Fruit fly (Drosophila melanogaster) ovary, adult (tissue): ENCODE data around the gene Vps24.
A peak's percentile ranks its signal among the peaks of the same experiment; 100 is the strongest.

ENCODE experiments used
- CG17801 ChIP-seq: fragments of 200-800 bp; optimal IDR thresholded peaks from 2 replicates; lab custom pipeline; 2019; ENCODE audit warnings: missing biosample characterization, mild to moderate bottlenecking, missing genetic modification characterization, moderate library complexity; ENCODE audit not compliant: partially characterized antibody

The Vps24 gene

DNA sequence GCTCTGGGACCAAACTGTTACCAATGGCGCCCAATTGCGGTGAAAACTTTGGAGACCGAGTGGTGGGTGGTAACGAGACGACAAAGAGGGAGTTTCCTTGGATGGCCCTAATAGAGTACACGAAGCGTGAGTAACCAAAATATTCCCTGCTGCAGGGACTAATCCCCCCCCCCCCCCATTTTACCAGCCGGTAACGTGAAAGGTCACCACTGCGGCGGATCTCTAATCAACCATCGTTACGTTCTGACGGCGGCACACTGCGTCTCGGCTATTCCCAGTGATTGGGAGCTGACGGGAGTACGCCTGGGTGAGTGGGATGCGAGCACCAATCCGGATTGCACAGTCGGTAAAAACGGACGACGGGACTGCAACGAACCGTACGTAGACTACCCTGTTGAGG lies 2.0 kb downstream of the Vps24 start:
- TF ChIP-seq CG17801 (GFP tag; lab: Kevin White, UChicago), result no peak

DNA sequence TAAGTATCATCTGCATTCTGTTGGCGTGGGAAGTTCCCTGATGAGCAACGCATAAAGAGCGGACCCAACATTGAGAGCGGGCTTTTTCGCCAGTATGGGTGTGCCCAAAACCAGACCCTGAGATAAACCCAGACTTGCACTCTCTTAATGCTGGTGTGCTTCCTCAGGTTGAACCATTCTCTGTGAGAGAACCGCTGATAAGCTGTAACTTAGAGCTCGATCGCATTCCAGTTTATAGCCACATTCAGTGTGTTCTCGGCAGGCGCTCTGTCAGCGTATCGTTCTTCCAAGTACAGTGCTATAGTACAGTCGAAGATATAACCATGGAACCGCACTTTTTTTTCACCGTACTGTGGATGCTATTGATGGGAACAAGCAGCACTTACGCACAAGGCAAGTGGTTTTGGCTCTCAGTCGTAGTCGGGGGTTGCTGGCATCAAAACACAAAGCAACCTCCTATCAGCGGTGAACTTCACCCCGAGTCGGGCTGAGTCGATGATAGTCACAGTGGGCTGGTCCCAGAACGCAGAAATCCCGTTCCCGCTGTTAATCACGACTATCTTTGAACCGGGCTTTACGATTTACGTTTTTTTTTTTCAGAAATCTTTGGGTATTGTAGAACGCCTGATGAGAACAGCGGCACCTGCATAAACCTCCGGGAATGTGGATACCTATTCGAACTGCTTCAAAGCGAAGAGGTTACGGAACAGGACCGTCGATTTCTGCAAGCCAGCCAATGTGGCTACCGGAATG lies 2.9 kb downstream of the Vps24 start, which contains the start of gene MP1:
MP1 (plus strand) TSS at position 245 of the 753 bp plus-strand sequence.
- peak; percentile 23 for TF ChIP-seq CG17801 (GFP tag; lab: Kevin White, UChicago)

DNA sequence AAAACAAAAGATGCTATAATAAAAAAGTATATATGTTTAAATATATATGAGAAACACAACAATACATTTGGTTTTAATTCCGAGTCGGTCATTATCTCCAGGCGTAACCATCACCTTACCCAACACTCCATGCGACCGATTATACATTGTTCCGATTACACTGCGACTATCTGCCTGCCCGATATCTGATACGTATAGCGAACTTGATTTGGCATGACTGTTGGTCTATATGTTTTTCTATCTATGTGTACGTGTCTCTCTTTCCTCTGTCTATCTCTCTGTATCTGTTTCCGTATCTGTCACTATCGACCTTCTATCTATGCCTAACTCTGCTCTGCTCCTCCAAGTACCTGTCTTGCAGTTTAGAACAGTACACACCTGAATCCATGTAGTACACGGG lies 9.3 kb downstream of the Vps24 start:
- no peak for TF ChIP-seq CG17801 (GFP tag; lab: Kevin White, UChicago)

DNA sequence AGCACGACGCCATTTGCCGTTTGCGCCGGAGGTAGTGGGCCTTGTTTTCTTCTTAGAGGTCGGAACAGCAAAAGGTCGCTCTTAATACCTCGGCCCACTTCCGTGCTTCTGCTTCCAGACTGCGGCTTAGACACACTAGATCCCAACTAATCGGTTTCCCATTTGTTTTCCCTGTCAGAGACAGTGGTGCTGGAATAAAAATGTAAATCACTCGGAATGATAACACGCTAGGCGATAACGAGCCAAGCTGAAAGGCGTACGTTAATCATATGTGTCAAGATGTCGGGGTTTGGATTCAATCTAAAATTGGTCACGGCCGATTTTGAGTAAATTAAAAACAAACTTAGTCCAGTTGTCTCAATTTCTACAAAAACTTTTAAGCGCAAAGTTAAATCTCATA lies 16.1 kb downstream of the Vps24 start, which contains the start of gene Nepl11:
Nepl11 (minus strand) TSS at position 152 of the 400 bp plus-strand sequence.
- TF ChIP-seq CG17801 (GFP tag; lab: Kevin White, UChicago), result no peak

DNA sequence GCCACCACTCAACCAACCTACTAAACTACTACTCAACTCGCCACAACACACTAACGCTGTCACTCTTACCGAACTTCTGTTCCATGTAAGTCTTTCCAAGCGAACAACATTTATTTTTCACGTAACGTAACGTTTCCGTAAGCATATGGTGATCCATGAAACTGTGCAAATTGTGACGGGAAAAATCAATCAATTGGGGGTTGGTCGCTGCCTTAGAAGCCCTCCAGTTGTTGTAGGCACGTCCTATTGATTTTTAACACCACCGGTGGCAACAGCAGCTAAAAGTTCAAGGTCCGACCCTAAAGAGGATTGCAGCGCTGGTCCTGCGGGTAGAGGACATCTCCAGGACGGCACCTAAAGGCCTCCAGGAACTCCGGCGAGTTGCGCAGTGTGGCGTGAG lies 18.6 kb downstream of the Vps24 start:
- TF ChIP-seq CG17801 (GFP tag; lab: Kevin White, UChicago), result no peak

DNA sequence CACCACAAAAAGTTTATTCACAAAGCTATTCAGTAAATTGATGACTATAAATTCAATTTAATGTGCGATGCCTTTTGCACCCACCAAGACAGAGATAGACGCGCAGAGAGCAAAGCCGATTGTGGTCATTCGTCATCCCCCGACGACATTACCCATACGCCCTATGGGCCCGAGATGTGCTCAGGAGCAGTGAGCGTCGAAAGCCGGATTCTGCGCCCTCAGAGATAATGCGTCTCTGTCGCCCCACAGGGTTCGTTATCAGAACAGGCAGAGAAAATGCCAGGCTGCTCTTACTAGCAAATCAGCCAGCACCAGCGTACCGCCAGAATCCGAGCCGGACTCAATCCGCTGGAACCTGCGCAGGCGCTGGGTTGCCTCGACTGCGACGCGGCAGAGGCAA lies 19.5 kb downstream of the Vps24 start:
- TF ChIP-seq CG17801 (GFP tag; lab: Kevin White, UChicago), result no peak

DNA sequence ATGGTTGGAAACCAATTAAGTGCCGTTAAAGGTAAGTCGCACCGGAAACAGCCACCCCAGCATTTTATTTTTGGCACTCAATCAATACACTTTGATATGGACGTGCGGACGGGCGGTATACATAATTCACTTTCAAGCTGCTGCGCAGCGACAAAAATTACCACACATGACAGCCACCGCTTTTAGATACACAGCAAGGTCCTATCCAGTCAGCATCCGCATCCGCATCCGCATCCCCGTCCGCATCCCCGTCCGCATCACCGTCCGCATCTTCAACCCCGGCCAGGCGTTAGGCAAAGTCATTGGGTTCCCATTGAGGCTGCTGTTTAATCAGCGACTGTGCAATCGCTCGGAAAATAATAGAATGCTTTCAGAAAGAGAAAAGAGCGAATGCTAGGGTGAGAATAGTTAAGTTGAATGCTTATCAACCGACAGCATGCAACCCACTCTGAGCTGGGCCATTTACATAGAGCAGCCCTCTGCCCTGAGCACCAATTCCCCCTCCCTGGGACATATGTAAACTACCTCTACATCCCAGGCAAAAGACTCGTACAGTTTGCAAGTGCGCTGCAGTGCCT lies 26.3 kb downstream of the Vps24 start:
- no peak for TF ChIP-seq CG17801 (GFP tag; lab: Kevin White, UChicago)

DNA sequence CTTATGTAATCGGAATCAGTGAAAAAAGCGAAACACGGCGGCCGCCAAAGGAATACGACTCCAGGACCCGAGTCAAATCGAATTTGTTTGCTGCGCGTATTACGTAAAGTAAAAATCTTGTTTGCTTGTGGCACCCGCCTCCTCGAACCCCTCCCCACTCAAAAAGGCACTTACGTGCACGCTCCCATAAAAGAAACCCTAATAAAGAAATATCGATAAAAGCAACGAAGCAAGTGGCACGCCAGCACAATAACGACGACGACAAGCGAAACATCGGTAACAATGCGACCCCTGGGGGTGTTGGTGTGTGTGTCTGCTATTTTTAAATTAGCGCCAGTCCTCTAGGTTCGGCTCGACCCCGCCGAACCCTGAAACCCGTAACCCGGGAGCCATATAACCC lies 28.5 kb downstream of the Vps24 start:
- TF ChIP-seq CG17801 (GFP tag; lab: Kevin White, UChicago), result no peak

DNA sequence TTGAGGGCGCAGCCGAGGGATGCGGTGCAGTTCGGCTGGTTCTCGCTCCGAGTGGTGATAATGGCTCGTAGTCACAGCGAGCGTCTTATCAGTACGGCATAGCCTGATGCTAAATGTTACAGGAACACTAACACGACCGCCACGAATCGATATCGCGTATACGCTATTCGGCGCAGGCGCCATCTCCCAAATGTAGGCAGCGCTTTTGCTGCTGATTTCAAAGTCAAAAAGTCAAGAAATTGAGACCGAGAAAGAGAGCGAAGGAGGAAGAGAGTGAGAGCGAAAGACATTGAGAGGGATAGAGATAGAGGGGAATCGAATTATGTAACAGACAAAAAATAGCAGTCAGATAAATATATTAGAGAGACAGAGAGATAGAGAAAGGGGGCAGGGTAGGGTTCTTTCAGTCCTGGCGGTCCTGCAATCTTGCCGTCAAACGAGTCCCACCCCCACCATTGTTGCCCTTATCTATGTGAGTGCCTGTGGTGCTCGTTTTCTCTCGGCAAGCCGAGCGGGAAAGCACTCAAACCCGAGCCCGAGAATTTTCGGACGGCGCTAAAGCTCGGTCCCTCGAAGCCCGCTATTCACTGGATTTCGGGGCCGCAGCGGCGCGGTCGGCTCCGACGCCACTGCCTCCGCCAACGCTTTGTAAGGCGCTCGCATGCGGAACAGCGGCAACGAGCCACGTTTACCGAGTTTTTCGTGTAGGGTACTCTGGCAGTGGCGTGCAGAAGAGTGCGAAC lies 29.5 kb downstream of the Vps24 start:
- no peak for TF ChIP-seq CG17801 (GFP tag; lab: Kevin White, UChicago)

DNA sequence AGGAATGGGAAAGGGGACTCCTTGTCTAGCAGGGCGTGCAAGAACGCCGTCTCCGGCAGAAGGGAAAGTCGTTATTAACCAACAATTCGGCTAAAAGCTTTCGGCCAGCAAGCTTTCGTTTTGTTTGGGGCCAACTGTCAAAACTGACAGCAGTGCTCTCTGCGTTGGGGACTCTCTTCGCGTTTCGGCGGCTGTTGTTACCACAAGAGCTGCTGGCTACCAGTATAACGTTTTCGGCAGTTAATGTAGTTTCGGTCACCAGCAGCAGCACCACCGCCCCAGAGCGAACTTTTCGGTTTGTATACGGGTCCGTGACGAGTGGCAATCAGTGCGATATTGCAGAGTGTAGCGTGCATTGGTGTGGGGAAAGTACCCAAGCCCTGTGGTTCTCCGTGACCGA lies 30.7 kb downstream of the Vps24 start, which contains the start of gene cpx:
cpx (plus strand) TSS at position 160 of the 400 bp plus-strand sequence.
- no peak for TF ChIP-seq CG17801 (GFP tag; lab: Kevin White, UChicago)

DNA sequence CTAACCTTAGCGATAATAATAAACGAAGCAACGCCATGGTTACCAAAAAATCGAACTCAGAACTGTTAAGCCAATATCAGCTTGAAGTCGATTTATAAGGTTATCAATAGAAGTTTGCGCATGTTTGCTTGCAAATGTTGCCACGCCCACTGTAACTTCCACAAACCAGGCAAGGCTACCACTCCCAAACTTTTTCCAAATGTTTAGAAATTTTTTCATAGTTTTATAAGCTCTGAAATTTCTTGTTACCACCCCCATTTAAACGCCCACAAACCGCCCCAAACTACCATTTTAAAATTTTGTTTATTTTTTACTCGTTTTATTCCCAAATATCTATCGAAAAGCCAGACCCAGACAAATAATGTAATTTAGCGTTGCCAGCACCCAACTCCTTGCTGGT lies 32.9 kb downstream of the Vps24 start, which contains the start of gene flip:
flip (minus strand) TSS at position 101 of the 400 bp plus-strand sequence.
- TF ChIP-seq CG17801 (GFP tag; lab: Kevin White, UChicago), result no peak

DNA sequence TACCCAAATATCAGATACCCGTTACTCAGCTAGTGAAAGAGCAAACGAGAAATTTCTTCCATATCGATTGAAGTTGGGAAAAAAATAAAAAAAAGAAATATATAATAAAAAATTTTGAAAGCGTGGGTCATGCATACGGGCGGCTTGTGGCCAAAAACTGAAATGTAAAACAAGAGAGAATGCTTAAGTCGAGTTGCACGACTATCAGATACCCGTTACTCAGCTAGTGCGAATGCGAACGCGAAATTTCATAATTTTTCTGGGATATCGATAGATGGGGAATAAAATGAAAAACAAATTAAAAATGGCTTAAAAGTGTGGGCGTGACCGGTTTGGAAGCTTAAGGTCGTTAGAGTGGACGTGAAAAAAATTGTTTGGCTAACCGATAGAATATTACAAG lies 42.4 kb downstream of the Vps24 start:
- TF ChIP-seq CG17801 (GFP tag; lab: Kevin White, UChicago), result no peak

DNA sequence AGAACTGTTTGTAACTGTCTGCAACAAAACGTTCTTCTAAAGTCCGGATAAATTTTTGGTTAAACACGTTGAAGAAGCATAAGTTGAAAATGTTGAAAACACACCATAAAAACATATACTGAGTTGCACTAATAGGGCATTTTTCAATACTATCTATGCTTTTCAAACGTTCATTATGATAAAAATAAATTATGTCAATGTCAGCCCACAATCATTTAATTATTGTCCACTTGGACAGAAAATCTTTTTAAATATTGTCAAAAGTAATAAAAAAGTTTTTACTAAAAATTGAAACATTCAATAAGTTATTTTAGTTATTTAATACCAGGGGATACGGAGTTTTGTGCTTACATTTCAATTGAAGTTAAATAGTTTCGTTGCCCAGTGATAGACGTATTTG lies 44.3 kb downstream of the Vps24 start, which contains the start of gene CG1092:
CG1092 (plus strand) TSS at position 301 of the 400 bp plus-strand sequence.
- no peak for TF ChIP-seq CG17801 (GFP tag; lab: Kevin White, UChicago)
